Worm (Caenorhabditis elegans): Measurements from ENCODE around the gene gpa-17.

Gene gpa-17

DNA sequence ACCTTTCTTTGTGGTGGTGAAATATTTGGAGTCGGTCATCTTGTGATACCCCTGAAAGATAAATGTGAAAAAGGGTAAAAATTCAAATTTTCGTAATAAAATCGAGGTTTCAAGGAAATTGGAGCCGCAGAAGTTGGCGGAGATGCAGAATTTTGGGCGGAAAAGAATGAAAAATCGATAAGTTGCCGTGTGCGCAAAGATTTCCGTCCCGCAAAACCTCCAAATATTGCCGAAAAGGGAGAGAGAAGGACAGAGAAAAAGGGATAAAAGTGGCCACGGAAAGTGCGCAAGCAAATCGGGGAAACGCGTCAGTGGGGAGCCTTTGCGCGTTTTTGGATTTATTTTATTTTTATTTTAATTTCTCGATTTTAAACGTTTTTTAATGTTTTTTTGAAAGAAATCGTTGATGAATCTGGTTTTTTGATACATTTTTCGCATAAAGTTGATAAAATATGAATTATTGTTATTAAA, 10.7 kb downstream of the gpa-17 start, which contains the start of gene apb-1 (continued):
- TF ChIP-seq lin-1 (GFP tag; IDR thresholded peaks at IDR 0.05): no peak
- peak; percentile 56 for TF ChIP-seq nhr-77 (tag; optimal IDR thresholded peaks at IDR 0.05)
- TF ChIP-seq set-16 (GFP tag; IDR thresholded peaks at IDR 0.05): peak; percentile 57
- peak; percentile 40 for TF ChIP-seq ceh-28 (tag; optimal IDR thresholded peaks at IDR 0.05)
- no peak for TF ChIP-seq mxl-2 (GFP tag; conservative IDR thresholded peaks at IDR 0.05)
- peak in 1 of 2 experiments; percentile 99 for TF ChIP-seq unc-62 (GFP tag; optimal IDR thresholded peaks at IDR 0.05 in 1 of 2)
- no peak for TF ChIP-seq unc-62 (tag; optimal IDR thresholded peaks at IDR 0.05)

DNA sequence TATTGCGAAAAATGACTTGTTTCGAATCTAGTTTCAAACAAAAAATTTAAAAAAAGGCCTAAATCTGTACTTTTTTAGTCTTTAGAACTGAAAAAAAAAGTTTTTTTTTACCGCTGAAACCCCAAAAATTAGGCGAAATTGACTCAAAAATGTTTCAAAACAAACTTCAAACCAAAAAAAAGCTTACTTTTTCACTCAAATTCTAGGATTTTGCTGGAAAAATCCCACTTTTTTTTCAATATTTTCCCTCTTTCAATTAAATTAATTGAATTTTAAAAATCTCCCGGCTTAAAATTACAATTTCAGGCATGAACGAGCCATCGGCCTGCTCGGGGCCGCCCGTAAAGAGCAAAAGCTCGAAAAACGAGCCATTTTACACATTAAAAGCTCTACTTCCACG, 11.4 kb downstream of the gpa-17 start, which contains the start of gene mdt-19:
Gene mdt-19, plus strand, starts transcription at position 301 of the 400 bp plus-strand sequence.
- TF ChIP-seq ceh-82 (tag; optimal IDR thresholded peaks at IDR 0.05) (no peak), T20F7.1 (GFP tag; optimal IDR thresholded peaks at IDR 0.05) (no peak), ces-1 (GFP tag; optimal IDR thresholded peaks at IDR 0.05) (no peak)

DNA sequence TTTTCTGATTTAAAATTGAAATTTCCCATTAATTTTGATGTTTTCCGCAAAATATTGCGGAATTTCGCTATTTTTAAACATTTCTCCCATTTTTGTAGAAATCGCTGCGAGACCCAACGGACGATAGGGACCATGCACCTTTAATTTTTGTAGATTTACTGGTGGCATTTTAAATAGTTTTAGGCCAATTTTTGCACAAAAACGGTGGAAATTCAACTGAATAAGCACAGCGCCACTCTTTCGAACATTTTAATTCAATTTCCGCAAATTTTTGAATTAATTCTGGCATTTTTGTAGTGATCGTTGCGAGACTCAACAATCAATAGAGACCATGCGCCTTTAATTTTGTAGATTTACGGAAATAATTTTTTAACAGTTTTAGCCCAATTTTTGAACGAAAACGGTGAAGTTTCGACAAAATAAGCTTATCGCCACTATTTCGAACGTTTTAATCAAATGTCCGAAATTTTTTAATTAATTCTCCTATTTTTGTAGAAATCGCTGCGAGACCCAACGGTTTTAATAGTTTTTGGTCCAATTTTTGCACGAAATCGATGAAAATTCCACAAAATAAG, 12.2 kb downstream of the gpa-17 start:
- TF ChIP-seq mep-1 (tag; optimal IDR thresholded peaks at IDR 0.05): no peak
- TF ChIP-seq nhr-77 (tag; optimal IDR thresholded peaks at IDR 0.05): no peak
- TF ChIP-seq F37D6.2 (tag; optimal IDR thresholded peaks at IDR 0.05): no peak
- no peak for TF ChIP-seq unc-39 (tag; optimal IDR thresholded peaks at IDR 0.05)
- no peak for TF ChIP-seq dpl-1 (GFP tag; optimal IDR thresholded peaks at IDR 0.05)
- peak; percentile 76 for TF ChIP-seq F49E8.2 (tag; optimal IDR thresholded peaks at IDR 0.05; ENCODE audit: borderline replicate concordance)
- TF ChIP-seq dve-1 (tag; optimal IDR thresholded peaks at IDR 0.05; ENCODE audit: insufficient read depth): no peak
- 0 out of 2 replicates have a peak, but pooled peaks have one; percentile 42 for TF ChIP-seq Y48G9A.11 (GFP tag; IDR thresholded peaks at IDR 0.05)
- peak; percentile 60 for TF ChIP-seq lin-38 (GFP tag; IDR thresholded peaks at IDR 0.05)
- no peak for TF ChIP-seq egl-43 (GFP tag; IDR thresholded peaks at IDR 0.05)
- TF ChIP-seq unc-130 (GFP tag; optimal IDR thresholded peaks at IDR 0.05): peak; percentile 33
- no peak for TF ChIP-seq ama-1 (optimal IDR thresholded peaks at IDR 0.05)
- no peak for TF ChIP-seq lim-7 (GFP tag; IDR thresholded peaks at IDR 0.05)
- no peak for TF ChIP-seq hmg-1.1 (GFP tag; IDR thresholded peaks at IDR 0.05)
- TF ChIP-seq T26A8.4 (GFP tag; IDR thresholded peaks at IDR 0.05): no peak
- TF ChIP-seq zfp-3 (GFP tag; conservative IDR thresholded peaks at IDR 0.05): no peak
- TF ChIP-seq attf-4 (tag; optimal IDR thresholded peaks at IDR 0.05): no peak
- TF ChIP-seq php-3 (GFP tag; IDR thresholded peaks at IDR 0.05): no peak
- TF ChIP-seq T20F7.1 (GFP tag; optimal IDR thresholded peaks at IDR 0.05): no peak
- no peak for TF ChIP-seq pha-4 (GFP tag; IDR thresholded peaks at IDR 0.05)
- TF ChIP-seq pha-4 (tag; optimal IDR thresholded peaks at IDR 0.05): no peak
- no peak for TF ChIP-seq nhr-10 (tag; optimal IDR thresholded peaks at IDR 0.05)
- TF ChIP-seq mdt-29 (GFP tag; IDR thresholded peaks at IDR 0.05): no peak
- no peak for TF ChIP-seq ZK337.2 (GFP tag; IDR thresholded peaks at IDR 0.05)
- TF ChIP-seq ceh-82 (tag; optimal IDR thresholded peaks at IDR 0.05): no peak
- no peak for TF ChIP-seq nhr-11 (tag; optimal IDR thresholded peaks at IDR 0.05)

DNA sequence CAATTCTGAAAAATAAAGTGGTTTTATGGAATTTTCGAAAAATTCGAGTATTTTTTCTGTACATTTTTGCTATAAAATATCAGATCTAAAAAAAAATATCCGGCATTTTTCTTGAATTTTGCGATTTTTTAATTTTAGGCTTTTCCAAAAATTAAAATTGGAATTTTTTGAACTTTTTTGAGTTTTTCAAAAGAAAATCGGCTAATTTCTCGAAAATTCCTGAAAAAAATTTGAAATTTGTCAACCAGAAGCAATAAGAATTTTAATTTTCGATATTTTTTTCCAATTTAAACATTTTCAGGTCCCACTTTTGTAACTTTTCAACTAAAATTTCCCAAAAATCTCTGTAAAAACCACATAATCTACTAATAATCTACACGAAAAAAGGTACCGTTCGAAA, 17.3 kb downstream of the gpa-17 start, which contains the start of gene Y71H2B.11:
Gene Y71H2B.11, plus strand, starts transcription at position 301 of the 400 bp plus-strand sequence.
- TF ChIP-seq spr-1 (tag; optimal IDR thresholded peaks at IDR 0.05): no peak
- no peak for TF ChIP-seq T26A8.4 (GFP tag; IDR thresholded peaks at IDR 0.05)
- TF ChIP-seq duxl-1 (tag; optimal IDR thresholded peaks at IDR 0.05; ENCODE audit: poor library complexity): no peak
- no peak for TF ChIP-seq lsy-2 (tag; optimal IDR thresholded peaks at IDR 0.05)
